Fruit fly (Drosophila melanogaster) whole organism, adult: ENCODE measurements around the gene CG43935.

Experiments used
- CG33017 ChIP-seq: fragments of 200-800 bp; sonication (Bioruptor generic); optimal IDR thresholded peaks from 2 replicates; lab custom pipeline; 2018; ENCODE audit warnings: missing biosample characterization, mild to moderate bottlenecking, missing genetic modification characterization, moderate library complexity
- Hr96 ChIP-seq: fragments of 200-800 bp; sonication (Bioruptor generic); optimal IDR thresholded peaks from 2 replicates; lab custom pipeline; 2016; ENCODE audit warnings: missing biosample characterization, missing genetic modification characterization
- cic ChIP-seq: fragments of 200-800 bp; sonication (Bioruptor generic); optimal IDR thresholded peaks from 2 replicates; lab custom pipeline; 2017; ENCODE audit warnings: missing biosample characterization, mild to moderate bottlenecking, missing genetic modification characterization, moderate library complexity
- kay ChIP-seq: fragments of 200-800 bp; sonication (Bioruptor generic); peaks from one replicate; lab custom pipeline; 2016; ENCODE audit warnings: missing biosample characterization, missing genetic modification characterization, borderline replicate concordance
- ovo ChIP-seq: fragments of 200-800 bp; sonication (Bioruptor generic); optimal IDR thresholded peaks from 2 replicates; lab custom pipeline; 2016; ENCODE audit warnings: missing biosample characterization, missing genetic modification characterization
- pad ChIP-seq: fragments of 200-800 bp; sonication (Bioruptor generic); optimal IDR thresholded peaks from 3 replicates; lab custom pipeline; 2017; ENCODE audit warnings: missing biosample characterization, missing genetic modification characterization, mild to moderate bottlenecking, moderate library complexity, missing genetic modification reagents

DNA sequence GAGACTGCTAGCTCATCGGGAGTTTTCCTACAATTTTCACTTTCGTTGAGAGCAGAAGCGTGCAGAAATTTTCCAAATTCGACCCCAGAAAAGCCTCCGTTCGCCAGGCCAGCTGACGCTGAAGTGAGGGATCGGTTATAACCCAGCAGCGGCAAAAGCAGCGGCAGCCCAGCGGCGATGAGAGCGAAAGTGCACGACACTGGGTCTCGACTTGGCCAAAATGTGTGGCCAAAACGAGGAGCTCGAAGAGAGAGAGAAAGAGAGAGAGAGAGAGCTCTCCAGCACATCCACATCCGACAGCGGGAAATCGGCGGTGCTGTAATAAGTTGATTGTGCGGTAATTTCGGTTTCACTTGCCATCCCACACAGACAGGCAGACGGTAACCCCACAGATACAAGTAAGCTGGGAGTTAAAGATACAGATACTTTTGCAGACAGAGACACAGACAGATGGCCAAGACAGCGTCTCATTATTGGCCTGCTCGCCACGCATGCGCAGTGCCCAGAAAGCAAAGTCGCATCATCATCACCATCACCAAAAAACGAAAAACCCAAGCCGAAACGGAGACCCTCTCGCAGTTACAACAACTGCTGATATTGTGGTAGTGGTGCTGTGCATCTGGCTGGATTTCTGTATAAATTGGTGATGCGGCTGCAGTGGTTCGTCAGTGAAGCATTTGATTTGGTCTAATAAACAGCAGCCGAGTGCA is 16.5 kb upstream of the CG43935 start, which contains the start of gene TwdlT:
- no peak for TF ChIP-seq Hr96 (GFP tag; lab: Kevin White, UChicago)
- no peak for TF ChIP-seq kay (GFP tag; lab: Kevin White, UChicago)
- no peak for TF ChIP-seq CG33017 (tag; lab: Kevin White, UChicago)
- TF ChIP-seq ovo (GFP tag; lab: Kevin White, UChicago), result no peak
- no peak for TF ChIP-seq pad (GFP tag; lab: Kevin White, UChicago)
- no peak for TF ChIP-seq cic (GFP tag; lab: Kevin White, UChicago)
